Worm (Caenorhabditis elegans): ENCODE data around the gene tsp-9.

tsp-9 gene

DNA sequence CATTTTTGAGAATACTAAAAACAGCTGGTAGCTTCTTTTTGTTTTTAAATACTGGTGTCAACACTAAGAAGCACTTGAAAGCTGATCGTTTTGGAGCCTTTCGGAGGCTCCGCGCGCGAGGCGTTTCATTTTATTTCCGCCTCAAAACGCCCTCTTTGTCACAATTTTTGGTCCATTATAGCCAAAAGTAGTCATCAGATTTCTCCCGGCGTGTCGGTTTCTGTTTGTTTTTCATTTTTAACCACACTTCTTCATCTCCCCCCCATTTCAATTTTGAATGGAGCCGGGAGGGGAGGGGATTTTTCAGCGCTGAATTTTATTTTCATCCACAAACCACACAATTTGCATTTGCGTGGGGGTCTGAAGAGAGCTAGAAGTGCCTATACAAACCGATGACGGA is 3.9 kb downstream of the tsp-9 start, which contains the start of gene C25G6.4:
TSS of gene C25G6.4 (minus strand) at position 101 of the 400 bp plus-strand sequence.
- TF ChIP-seq blmp-1 (tag; optimal IDR thresholded peaks at IDR 0.05) (no peak), snpc-4 (tag; optimal IDR thresholded peaks at IDR 0.05) (no peak), ham-2 (GFP tag; optimal IDR thresholded peaks at IDR 0.05) (no peak), ceh-39 (tag; optimal IDR thresholded peaks at IDR 0.05) (no peak), tbx-8 (GFP tag; optimal IDR thresholded peaks at IDR 0.05) (no peak)

DNA sequence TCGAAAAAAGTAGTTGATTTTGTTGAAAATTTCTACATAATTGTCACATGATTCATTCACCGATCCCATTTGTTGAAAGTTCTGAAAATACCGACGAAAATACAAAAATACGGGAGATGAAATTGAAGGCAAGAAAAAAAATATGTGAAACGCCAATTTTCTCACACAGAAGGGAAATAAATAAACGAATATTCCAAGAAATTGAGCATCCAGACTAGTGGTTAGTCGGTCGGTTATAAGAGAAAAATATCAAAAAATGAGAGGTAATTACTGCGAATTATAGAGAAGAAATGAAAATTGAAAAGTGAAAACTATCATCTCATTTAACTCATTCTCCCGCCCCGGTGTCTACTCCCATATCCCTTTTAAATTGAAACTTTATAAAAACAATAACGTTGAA is 9.7 kb downstream of the tsp-9 start, which contains the start of gene npr-11:
TSS of gene npr-11 (minus strand) at position 101 of the 400 bp plus-strand sequence.
- TF ChIP-seq bed-3 (GFP tag; optimal IDR thresholded peaks at IDR 0.05), result no peak
- no peak for TF ChIP-seq ceh-43 (GFP tag; optimal IDR thresholded peaks at IDR 0.05)
- TF ChIP-seq snpc-4 (tag; optimal IDR thresholded peaks at IDR 0.05), result no peak
- TF ChIP-seq lsy-2 (tag; optimal IDR thresholded peaks at IDR 0.05), result no peak
- no peak for TF ChIP-seq ceh-83 (GFP tag; optimal IDR thresholded peaks at IDR 0.05)
- TF ChIP-seq nhr-2 (tag; optimal IDR thresholded peaks at IDR 0.05), result no peak

DNA sequence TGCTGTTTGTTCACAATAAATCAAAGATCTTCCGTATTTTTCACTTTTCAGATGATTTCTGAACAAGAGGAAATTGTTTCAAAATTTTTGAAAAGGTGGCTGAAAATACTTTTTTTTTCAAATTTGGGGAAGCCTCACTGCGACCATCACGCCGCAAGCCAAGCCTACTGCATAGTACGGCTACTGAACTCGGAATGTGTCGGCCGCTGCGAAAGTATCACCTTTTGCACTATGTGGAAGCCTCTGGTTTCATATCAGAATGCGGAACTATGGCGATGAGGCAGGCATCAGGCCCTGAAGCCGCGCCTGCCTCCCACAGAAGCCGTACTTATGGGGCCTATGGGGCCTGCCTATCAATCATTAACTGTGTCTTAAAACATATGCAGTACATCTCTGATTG is 11.9 kb downstream of the tsp-9 start:
- TF ChIP-seq mls-2 (tag; optimal IDR thresholded peaks at IDR 0.05) (no peak), nhr-2 (tag; optimal IDR thresholded peaks at IDR 0.05) (no peak), elt-1 (tag; optimal IDR thresholded peaks at IDR 0.05; ENCODE audit: borderline replicate concordance, insufficient read depth) (no peak)

DNA sequence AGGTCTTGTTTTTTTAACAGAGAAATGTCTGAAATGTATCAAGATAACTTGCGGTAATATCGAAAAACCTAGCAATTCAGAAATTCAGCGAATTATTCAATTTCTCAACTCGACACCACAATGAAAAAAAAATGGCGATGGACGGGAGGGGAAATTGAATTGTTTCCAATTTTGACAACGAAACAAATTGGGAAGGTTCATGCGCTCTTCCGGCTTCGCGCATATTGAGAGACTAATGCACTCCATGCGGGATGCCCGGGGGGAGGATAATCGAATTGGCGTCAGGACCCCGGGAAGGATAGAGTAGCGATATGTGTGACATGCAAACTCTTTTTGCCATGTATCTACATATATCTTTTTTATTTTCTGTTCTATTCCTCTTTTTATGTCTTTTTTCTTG is 19.5 kb downstream of the tsp-9 start:
- no peak for TF ChIP-seq elt-3 (tag; optimal IDR thresholded peaks at IDR 0.05)
- TF ChIP-seq ces-1 (GFP tag; optimal IDR thresholded peaks at IDR 0.05), result peak; percentile 97
- TF ChIP-seq bed-3 (GFP tag; optimal IDR thresholded peaks at IDR 0.05), result no peak
- no peak for TF ChIP-seq hlh-1 (tag; optimal IDR thresholded peaks at IDR 0.05)
- TF ChIP-seq mab-5 (tag; optimal IDR thresholded peaks at IDR 0.05), result no peak

DNA sequence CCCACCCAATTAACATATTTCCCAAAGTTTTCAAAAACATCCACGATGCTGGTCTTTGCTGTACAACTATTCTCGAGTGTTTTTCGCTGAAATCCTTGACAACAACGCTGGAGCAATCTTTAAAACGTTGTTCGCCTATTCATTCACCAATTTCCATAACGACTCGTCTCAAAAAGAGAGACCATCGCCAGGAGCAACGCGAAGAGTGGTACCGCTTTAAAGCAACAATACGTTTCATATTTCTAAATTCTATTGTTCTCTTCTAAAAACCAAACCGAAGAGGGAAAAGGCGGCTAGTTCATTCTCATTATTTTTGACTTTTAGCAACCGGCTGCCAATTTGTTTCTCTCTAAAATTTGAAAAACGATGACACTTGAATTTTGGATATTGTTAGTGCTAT is 24.8 kb downstream of the tsp-9 start, which contains the start of gene C25G6.1:
TSS of gene C25G6.1 (plus strand) at position 301 of the 400 bp plus-strand sequence.
- no peak for TF ChIP-seq nhr-2 (tag; optimal IDR thresholded peaks at IDR 0.05)

DNA sequence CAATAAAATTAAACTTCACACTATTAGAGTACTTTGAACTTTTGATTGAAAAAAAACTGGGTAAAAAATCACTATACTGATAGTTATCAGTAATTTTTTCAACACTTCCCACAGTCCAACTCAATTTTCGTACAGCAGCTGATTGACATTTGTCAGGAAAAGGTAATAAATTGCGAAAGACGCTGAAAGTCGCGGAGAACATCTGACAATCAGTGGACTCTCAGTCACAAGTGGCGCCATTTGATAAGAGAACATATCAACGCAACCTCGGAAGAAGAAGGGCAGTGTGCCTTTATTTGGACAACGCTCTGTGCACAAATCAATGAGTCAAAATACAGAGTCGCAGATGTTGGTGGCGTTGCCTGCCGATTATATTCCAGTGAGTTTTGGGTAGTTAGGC is 26.7 kb downstream of the tsp-9 start, which contains the start of gene C52B11.5:
TSS of gene C52B11.5 (plus strand) at position 250 of the 400 bp plus-strand sequence.
- no peak for TF ChIP-seq sem-2 (GFP tag; optimal IDR thresholded peaks at IDR 0.05)

DNA sequence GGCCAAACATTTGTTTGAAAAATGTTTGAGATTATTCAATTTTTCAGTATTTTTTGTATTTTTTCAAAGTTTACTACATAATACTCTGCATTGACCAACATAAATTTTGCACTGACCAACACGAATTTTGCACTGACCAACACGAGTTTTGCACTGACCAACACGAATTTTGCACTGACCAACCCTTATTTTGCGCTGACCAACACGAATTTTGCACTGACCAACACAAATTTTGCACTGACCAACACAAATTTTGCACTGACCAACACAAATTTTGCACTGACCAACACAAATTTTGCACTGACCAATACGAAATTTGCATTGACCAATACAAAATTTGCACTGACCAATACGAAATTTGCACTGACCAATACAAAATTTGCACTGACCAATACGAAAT is 47.1 kb downstream of the tsp-9 start:
- no peak for TF ChIP-seq nhr-28 (tag; optimal IDR thresholded peaks at IDR 0.05)
- TF ChIP-seq mab-5 (tag; optimal IDR thresholded peaks at IDR 0.05), result no peak

DNA sequence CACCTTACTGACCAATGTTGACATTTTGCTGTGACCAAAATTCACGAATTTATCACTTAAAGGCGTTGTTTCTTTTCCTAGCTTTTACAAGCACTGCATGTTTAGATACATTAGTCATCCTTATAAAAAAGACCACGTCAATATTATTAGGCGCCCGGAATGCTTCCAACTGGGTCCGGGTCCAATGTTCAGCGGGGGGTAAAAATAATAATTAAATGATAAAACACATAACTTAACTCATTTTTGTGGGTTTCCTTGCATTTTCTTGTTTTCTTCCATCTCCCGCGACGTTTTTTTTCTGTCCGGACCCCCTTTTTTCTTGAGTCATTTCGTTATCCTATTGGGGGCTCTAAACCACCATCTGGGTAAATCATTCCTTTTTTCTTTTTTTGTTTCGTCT is 47.7 kb downstream of the tsp-9 start:
- TF ChIP-seq M03D4.4 (tag; optimal IDR thresholded peaks at IDR 0.05), result no peak
- no peak for TF ChIP-seq ztf-11 (tag; optimal IDR thresholded peaks at IDR 0.05)
- no peak for TF ChIP-seq flh-1 (GFP tag; optimal IDR thresholded peaks at IDR 0.05)
- TF ChIP-seq ceh-43 (GFP tag; optimal IDR thresholded peaks at IDR 0.05), result no peak
- no peak for TF ChIP-seq nhr-12 (tag; optimal IDR thresholded peaks at IDR 0.05)
- no peak for TF ChIP-seq ces-1 (GFP tag; optimal IDR thresholded peaks at IDR 0.05)
- no peak for TF ChIP-seq hlh-1 (tag; optimal IDR thresholded peaks at IDR 0.05)
- no peak for TF ChIP-seq mab-5 (tag; optimal IDR thresholded peaks at IDR 0.05)
- no peak for TF ChIP-seq snpc-4 (tag; optimal IDR thresholded peaks at IDR 0.05)
- TF ChIP-seq tbx-8 (GFP tag; optimal IDR thresholded peaks at IDR 0.05), result no peak
- TF ChIP-seq unc-62 (GFP tag; optimal IDR thresholded peaks at IDR 0.05), result no peak
- no peak for TF ChIP-seq ceh-39 (tag; optimal IDR thresholded peaks at IDR 0.05)
- no peak for TF ChIP-seq nhr-28 (tag; optimal IDR thresholded peaks at IDR 0.05)
- TF ChIP-seq lin-32 (GFP tag; optimal IDR thresholded peaks at IDR 0.05), result no peak
